Fruit fly (Drosophila melanogaster) Kc167 (cell line): ENCODE results near the gene Bulli.

Experiments
- insv ChIP-seq: fragments of >200 bp; optimal IDR thresholded peaks from 3 replicates; lab custom pipeline; 2018; ENCODE audit warnings: missing external identifiers
- psq ChIP-seq: fragments of >200 bp; optimal IDR thresholded peaks from 2 replicates; lab custom pipeline; 2017; ENCODE audit warnings: missing external identifiers
- ttk ChIP-seq: sonication (Bioruptor generic); optimal IDR thresholded peaks from 2 replicates; lab custom pipeline; 2017; ENCODE audit warnings: missing external identifiers

- TF ChIP-seq psq (lab: Kevin White, UChicago) (no peak), ttk (no peak), insv (no peak)
These were observed 23.8 kb downstream of the Bulli start for dm6 chr3L:6512284-6512683.
